Worm (Caenorhabditis elegans): ENCODE data around the gene F08F8.6.

The F08F8.6 gene

DNA sequence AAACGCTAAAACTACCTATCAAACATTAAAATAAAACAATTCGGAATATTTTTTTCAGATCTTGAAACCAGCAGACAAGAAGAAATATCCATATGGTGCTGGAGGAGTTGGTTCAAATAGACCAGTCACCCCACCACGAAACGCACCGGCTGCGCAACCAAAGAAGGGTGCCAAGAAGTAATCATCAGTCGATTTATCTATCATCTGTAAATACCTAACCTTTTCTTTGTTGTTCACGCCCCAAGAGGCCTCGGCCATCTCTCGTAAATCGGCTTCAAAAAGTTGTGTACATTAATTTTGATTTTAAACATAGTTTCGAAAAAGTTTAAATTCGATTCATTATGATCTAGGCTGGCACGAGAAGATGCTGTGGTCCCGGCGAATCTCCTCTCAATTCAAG, 5.5 kb upstream of the F08F8.6 start:
- TF ChIP-seq M03D4.4 (tag; optimal IDR thresholded peaks at IDR 0.05): no peak
- no peak for TF ChIP-seq unc-120 (tag; optimal IDR thresholded peaks at IDR 0.05; ENCODE audit: poor library complexity, severe bottlenecking)
- TF ChIP-seq nhr-76 (tag; optimal IDR thresholded peaks at IDR 0.05): no peak
- TF ChIP-seq blmp-1 (tag; optimal IDR thresholded peaks at IDR 0.05): no peak
- no peak for TF ChIP-seq ztf-11 (tag; optimal IDR thresholded peaks at IDR 0.05)
- TF ChIP-seq elt-1 (tag; optimal IDR thresholded peaks at IDR 0.05; ENCODE audit: borderline replicate concordance, insufficient read depth): no peak
- no peak for TF ChIP-seq nhr-237 (tag; optimal IDR thresholded peaks at IDR 0.05)
- no peak for TF ChIP-seq ceh-83 (GFP tag; optimal IDR thresholded peaks at IDR 0.05)
- no peak for TF ChIP-seq zip-8 (tag; optimal IDR thresholded peaks at IDR 0.05)
- TF ChIP-seq mep-1 (tag; optimal IDR thresholded peaks at IDR 0.05): no peak
- TF ChIP-seq lin-32 (GFP tag; optimal IDR thresholded peaks at IDR 0.05): no peak
- TF ChIP-seq lsy-2 (tag; optimal IDR thresholded peaks at IDR 0.05): no peak
- no peak for TF ChIP-seq ceh-39 (tag; optimal IDR thresholded peaks at IDR 0.05)

DNA sequence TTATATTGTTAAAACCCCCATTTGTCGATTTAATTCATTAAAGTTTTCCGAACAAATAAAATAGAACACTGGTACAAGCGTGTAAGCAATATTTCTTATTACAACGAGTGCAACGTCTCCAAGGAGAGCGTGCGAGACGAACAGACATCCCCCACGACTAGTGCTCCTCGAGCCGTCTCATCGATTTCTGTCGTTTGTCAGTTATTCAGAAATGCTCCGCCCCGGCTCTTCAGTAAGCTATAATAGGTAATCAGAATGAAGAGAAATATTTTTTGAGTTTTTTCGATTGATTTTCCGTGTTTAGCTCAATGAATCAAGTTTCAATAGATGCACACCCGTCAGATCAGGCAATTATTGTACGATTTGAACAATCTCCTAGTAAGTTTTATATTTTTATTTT, 4.8 kb upstream of the F08F8.6 start, which contains the start of gene kap-1:
Gene kap-1 (plus strand): TSS at position 143 of the 400 bp plus-strand sequence.
- TF ChIP-seq elt-1 (tag; optimal IDR thresholded peaks at IDR 0.05; ENCODE audit: borderline replicate concordance, insufficient read depth): no peak
- no peak for TF ChIP-seq nhr-76 (tag; optimal IDR thresholded peaks at IDR 0.05)
- no peak for TF ChIP-seq zip-8 (tag; optimal IDR thresholded peaks at IDR 0.05)
- TF ChIP-seq cnd-1 (tag; optimal IDR thresholded peaks at IDR 0.05): no peak
- no peak for TF ChIP-seq mab-5 (tag; optimal IDR thresholded peaks at IDR 0.05)
- no peak for TF ChIP-seq ham-2 (GFP tag; optimal IDR thresholded peaks at IDR 0.05)
- TF ChIP-seq lin-13 (tag; optimal IDR thresholded peaks at IDR 0.05): no peak
- TF ChIP-seq tbx-8 (GFP tag; optimal IDR thresholded peaks at IDR 0.05): no peak
- TF ChIP-seq sptf-1 (tag; optimal IDR thresholded peaks at IDR 0.05): no peak
- TF ChIP-seq unc-39 (tag; optimal IDR thresholded peaks at IDR 0.05): no peak
- TF ChIP-seq ztf-11 (tag; optimal IDR thresholded peaks at IDR 0.05): no peak
- TF ChIP-seq sem-2 (GFP tag; optimal IDR thresholded peaks at IDR 0.05): no peak

DNA sequence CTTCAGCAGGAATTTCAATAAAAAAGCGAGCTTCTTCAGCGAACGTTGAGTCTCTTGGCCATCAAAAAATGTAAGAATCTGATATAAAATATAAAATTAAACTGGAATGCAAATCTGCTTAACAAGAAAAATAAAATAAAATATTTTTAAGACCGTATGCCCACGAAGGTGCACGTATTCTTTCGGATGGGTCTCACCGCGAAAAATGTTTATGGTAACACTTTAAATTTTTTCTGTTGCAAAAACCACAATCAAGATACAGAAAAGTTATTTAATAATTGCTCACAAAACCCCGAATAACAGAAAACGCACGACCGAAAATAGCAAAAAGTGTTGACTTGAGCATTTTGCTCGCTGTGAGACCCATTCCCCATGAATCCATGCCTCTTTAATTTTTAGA, 4.4 kb upstream of the F08F8.6 start:
- TF ChIP-seq pha-4 (tag; optimal IDR thresholded peaks at IDR 0.05) (no peak), ztf-11 (tag; optimal IDR thresholded peaks at IDR 0.05) (no peak), nhr-2 (tag; optimal IDR thresholded peaks at IDR 0.05) (no peak), nhr-28 (tag; optimal IDR thresholded peaks at IDR 0.05) (no peak), mls-2 (tag; optimal IDR thresholded peaks at IDR 0.05) (no peak), unc-62 (GFP tag; optimal IDR thresholded peaks at IDR 0.05) (no peak), hlh-1 (tag; optimal IDR thresholded peaks at IDR 0.05) (no peak), nhr-76 (tag; optimal IDR thresholded peaks at IDR 0.05) (no peak), ces-1 (GFP tag; optimal IDR thresholded peaks at IDR 0.05) (no peak), flh-1 (GFP tag; optimal IDR thresholded peaks at IDR 0.05) (no peak), ceh-83 (GFP tag; optimal IDR thresholded peaks at IDR 0.05) (no peak), elt-1 (tag; optimal IDR thresholded peaks at IDR 0.05; ENCODE audit: borderline replicate concordance, insufficient read depth) (no peak), sem-2 (GFP tag; optimal IDR thresholded peaks at IDR 0.05) (no peak), tbx-8 (GFP tag; optimal IDR thresholded peaks at IDR 0.05) (no peak), elt-3 (tag; optimal IDR thresholded peaks at IDR 0.05) (no peak), drap-1 (GFP tag; optimal IDR thresholded peaks at IDR 0.05) (no peak), mep-1 (tag; optimal IDR thresholded peaks at IDR 0.05) (no peak)

DNA sequence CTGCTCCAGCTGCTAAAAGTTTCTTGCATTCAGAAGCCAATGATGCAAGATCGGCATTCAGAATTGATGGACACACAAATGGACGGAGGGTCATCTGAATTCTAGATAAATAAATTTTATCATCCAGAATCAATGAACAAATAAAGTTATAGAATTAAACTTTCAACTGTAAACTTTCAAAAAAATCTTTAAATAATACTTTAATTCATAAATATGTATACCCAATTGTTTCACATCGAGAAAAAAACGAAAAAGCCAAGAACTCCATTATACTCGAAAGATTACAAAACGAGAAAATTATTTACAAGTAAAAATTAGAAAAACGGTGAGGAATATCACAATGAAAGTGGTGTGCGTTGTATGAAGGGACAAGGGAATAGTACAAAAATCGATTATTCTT, 3.6 kb downstream of the F08F8.6 start, which contains the start of gene F08F8.7:
Gene F08F8.7 (minus strand): TSS at position 101 of the 400 bp plus-strand sequence.
- TF ChIP-seq sptf-1 (tag; optimal IDR thresholded peaks at IDR 0.05) (no peak), elt-1 (tag; optimal IDR thresholded peaks at IDR 0.05; ENCODE audit: borderline replicate concordance, insufficient read depth) (no peak), sem-2 (GFP tag; optimal IDR thresholded peaks at IDR 0.05) (no peak), pha-4 (tag; optimal IDR thresholded peaks at IDR 0.05) (no peak), blmp-1 (tag; optimal IDR thresholded peaks at IDR 0.05) (no peak), nhr-237 (tag; optimal IDR thresholded peaks at IDR 0.05) (no peak)

DNA sequence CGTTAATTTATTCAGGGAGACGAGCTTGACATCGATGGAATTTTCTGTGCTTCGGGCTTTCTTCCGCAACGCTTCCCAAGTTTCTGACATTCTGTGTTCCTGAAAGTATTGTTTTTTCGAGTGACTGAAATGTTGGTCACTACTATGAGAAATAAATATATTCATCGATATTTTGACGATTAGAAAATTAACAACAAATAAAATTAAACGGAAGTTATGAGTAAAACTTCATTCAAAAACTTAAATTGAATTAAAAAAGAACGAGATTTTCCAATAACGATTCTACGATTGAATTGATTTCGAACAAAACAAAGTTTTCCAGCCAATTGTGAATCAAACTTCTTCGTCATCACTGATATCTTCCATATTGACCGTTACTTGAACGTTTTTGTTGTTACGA, 5.6 kb downstream of the F08F8.6 start, which contains the start of gene gos-28:
Gene gos-28 (minus strand): TSS at position 101 of the 400 bp plus-strand sequence.
- TF ChIP-seq lin-13 (tag; optimal IDR thresholded peaks at IDR 0.05): no peak
- TF ChIP-seq nhr-12 (tag; optimal IDR thresholded peaks at IDR 0.05): no peak
- TF ChIP-seq mep-1 (tag; optimal IDR thresholded peaks at IDR 0.05): no peak
- no peak for TF ChIP-seq ceh-83 (GFP tag; optimal IDR thresholded peaks at IDR 0.05)
- no peak for TF ChIP-seq pha-4 (tag; optimal IDR thresholded peaks at IDR 0.05)
- TF ChIP-seq tbx-8 (GFP tag; optimal IDR thresholded peaks at IDR 0.05): no peak
- TF ChIP-seq flh-1 (GFP tag; optimal IDR thresholded peaks at IDR 0.05): no peak

All from whole organism, mixed stage, embryonic.